Fruit fly (Drosophila melanogaster): ENCODE results near the gene sv.

Gene sv

dm6 chr4:1144715-1145114, 56.1 kb downstream of the sv start:
- TF ChIP-seq psq (optimal IDR thresholded peaks at IDR 0.05) (no peak), insv (optimal IDR thresholded peaks at IDR 0.05) (no peak), Myc (optimal IDR thresholded peaks at IDR 0.05) (no peak), ttk (optimal IDR thresholded peaks at IDR 0.05) (no peak), Sin3A (optimal IDR thresholded peaks at IDR 0.05) (no peak), h (optimal IDR thresholded peaks at IDR 0.05) (no peak)

- TF ChIP-seq insv (optimal IDR thresholded peaks at IDR 0.05) (no peak), Sin3A (optimal IDR thresholded peaks at IDR 0.05) (no peak), psq (optimal IDR thresholded peaks at IDR 0.05) (no peak), h (optimal IDR thresholded peaks at IDR 0.05) (no peak)
Measured at dm6 chr4:1146456-1146855, 57.9 kb downstream of the sv start.

- TF ChIP-seq psq (optimal IDR thresholded peaks at IDR 0.05) (no peak), h (optimal IDR thresholded peaks at IDR 0.05) (no peak), Sin3A (optimal IDR thresholded peaks at IDR 0.05) (no peak), ttk (optimal IDR thresholded peaks at IDR 0.05) (no peak), Myc (optimal IDR thresholded peaks at IDR 0.05) (no peak), insv (optimal IDR thresholded peaks at IDR 0.05) (no peak)
Measured at dm6 chr4:1147166-1147565, 58.6 kb downstream of the sv start, which contains the start of gene Kif3C. Gene Kif3C, plus strand, starts transcription at chr4:1147466.

dm6 chr4:1147966-1148541, 59.5 kb downstream of the sv start:
- TF ChIP-seq ttk (optimal IDR thresholded peaks at IDR 0.05) (no peak), h (optimal IDR thresholded peaks at IDR 0.05) (no peak), Myc (optimal IDR thresholded peaks at IDR 0.05) (no peak), insv (optimal IDR thresholded peaks at IDR 0.05) (no peak), Sin3A (optimal IDR thresholded peaks at IDR 0.05) (no peak), psq (optimal IDR thresholded peaks at IDR 0.05) (no peak)

- no peak for TF ChIP-seq Myc (optimal IDR thresholded peaks at IDR 0.05)
- TF ChIP-seq psq (optimal IDR thresholded peaks at IDR 0.05) = no peak
- TF ChIP-seq insv (optimal IDR thresholded peaks at IDR 0.05) = no peak
- no peak for TF ChIP-seq ttk (optimal IDR thresholded peaks at IDR 0.05)
- no peak for TF ChIP-seq Sin3A (optimal IDR thresholded peaks at IDR 0.05)
- no peak for TF ChIP-seq h (optimal IDR thresholded peaks at IDR 0.05)
Measured at dm6 chr4:1156278-1156677, 67.7 kb downstream of the sv start.

dm6 chr4:1162058-1162457, 73.5 kb downstream of the sv start, which contains the start of gene CG32017:
Gene CG32017, minus strand, starts transcription at chr4:1162158.
- TF ChIP-seq Sin3A (optimal IDR thresholded peaks at IDR 0.05) = no peak
- no peak for TF ChIP-seq psq (optimal IDR thresholded peaks at IDR 0.05)
- TF ChIP-seq Myc (optimal IDR thresholded peaks at IDR 0.05) = no peak
- TF ChIP-seq h (optimal IDR thresholded peaks at IDR 0.05) = no peak
- no peak for TF ChIP-seq insv (optimal IDR thresholded peaks at IDR 0.05)
- TF ChIP-seq ttk (optimal IDR thresholded peaks at IDR 0.05) = no peak
